Worm (Caenorhabditis elegans): ENCODE measurements around the gene ubh-1.

DNA sequence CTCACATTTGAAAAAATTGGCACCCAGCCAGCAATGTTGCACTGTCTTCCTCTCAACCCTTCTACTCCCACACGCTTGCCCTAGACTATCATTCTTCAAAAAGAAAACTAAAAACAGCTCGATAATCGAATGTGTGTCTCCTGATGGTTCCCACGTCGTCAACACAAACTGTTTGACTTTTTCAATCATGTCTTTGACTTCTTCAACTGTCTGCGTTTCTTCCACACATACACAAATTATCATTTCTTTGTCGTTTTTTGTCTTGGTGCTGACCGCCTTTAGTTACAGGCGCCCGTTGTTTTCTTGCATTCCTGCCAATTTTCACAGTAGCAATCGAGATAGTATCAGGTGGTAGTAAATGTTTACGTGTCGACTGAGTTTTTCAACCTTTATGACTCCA lies 48.6 kb downstream of the ubh-1 start:
- TF ChIP-seq him-1 (tag; optimal IDR thresholded peaks at IDR 0.05) (no peak), W03F9.2 (tag; optimal IDR thresholded peaks at IDR 0.05) (no peak), dao-5 (tag; optimal IDR thresholded peaks at IDR 0.05) (no peak)

Measured in whole organism, L4/young adult.